Worm (Caenorhabditis elegans): ENCODE measurements around the gene nhr-147.

- no peak for TF ChIP-seq ceh-36 (tag; optimal IDR thresholded peaks at IDR 0.05)
- no peak for TF ChIP-seq hnd-1 (tag; optimal IDR thresholded peaks at IDR 0.05)
- no peak for TF ChIP-seq ceh-13 (GFP tag; optimal IDR thresholded peaks at IDR 0.05)
- TF ChIP-seq sea-1 (GFP tag; conservative IDR thresholded peaks at IDR 0.05), result no peak
- no peak for TF ChIP-seq ama-1 (optimal IDR thresholded peaks at IDR 0.05)
- no peak for TF ChIP-seq scrt-1 (GFP tag; IDR thresholded peaks at IDR 0.05)
- TF ChIP-seq tbx-11 (GFP tag; IDR thresholded peaks at IDR 0.05), result no peak
- no peak for TF ChIP-seq tbx-37 (GFP tag; conservative IDR thresholded peaks at IDR 0.05)
- no peak for TF ChIP-seq hmg-4 (GFP tag; optimal IDR thresholded peaks at IDR 0.05)
- no peak for TF ChIP-seq flt-1 (GFP tag; IDR thresholded peaks at IDR 0.05)
Measured at ce11 chrV:7364951-7365350, 19.4 kb downstream of the nhr-147 start, which contains the start of gene exc-13.

Measured in whole organism, early embryonic.